Worm (Caenorhabditis elegans) whole organism, L1 larva: ENCODE results near the gene grl-1.
A peak's percentile ranks its signal among the peaks of the same experiment; 100 is the strongest.

ENCODE experiments used
- ceh-8 ChIP-seq: fragments of 200-800 bp; sonication (Bioruptor generic); optimal IDR thresholded peaks from 2 replicates; lab custom pipeline; 2018; ENCODE audit warnings: mild to moderate bottlenecking, missing genetic modification characterization, moderate library complexity, missing compliant biosample characterization
- fos-1 ChIP-seq: fragments of 150-350 bp; optimal IDR thresholded peaks from 2 replicates; lab custom pipeline; 2014; ENCODE audit warnings: missing biosample characterization, missing genetic modification characterization
- hlh-4 ChIP-seq: sonication (generic microtip); optimal IDR thresholded peaks from 2 replicates; lab custom pipeline; 2016; ENCODE audit warnings: mild to moderate bottlenecking, missing genetic modification characterization, missing compliant biosample characterization
- isw-1 ChIP-seq: fragments of 200-800 bp; sonication (Bioruptor generic); IDR thresholded peaks from 2 replicates; pipeline ENCODE4 v1.3.6; 2022; ENCODE audit warnings: missing genetic modification characterization, missing compliant biosample characterization
- lin-14 ChIP-seq: fragments of 200-800 bp; sonication (Bioruptor generic); optimal IDR thresholded peaks from 2 replicates; lab custom pipeline; 2018; ENCODE audit warnings: mild to moderate bottlenecking, missing genetic modification characterization, moderate library complexity, missing compliant biosample characterization
- lin-35 ChIP-seq, 2 experiments: fragments of 150-350 bp; optimal IDR thresholded peaks; 2 replicates each; lab custom pipeline; 2014; ENCODE audit warnings: missing biosample characterization in 2 of 2, missing genetic modification characterization in 2 of 2, missing genetic modification reagents in 2 of 2
- nhr-47 ChIP-seq: sonication (generic microtip); optimal IDR thresholded peaks from 2 replicates; lab custom pipeline; 2016; ENCODE audit warnings: mild to moderate bottlenecking, missing genetic modification characterization, moderate library complexity, missing compliant biosample characterization
- vab-15 ChIP-seq: sonication (generic microtip); optimal IDR thresholded peaks from 2 replicates; lab custom pipeline; 2017; ENCODE audit warnings: missing genotype, mild to moderate bottlenecking, missing genetic modification characterization, missing compliant biosample characterization
- zag-1 ChIP-seq: fragments of 150-350 bp; optimal IDR thresholded peaks from 2 replicates; lab custom pipeline; 2014; ENCODE audit warnings: missing biosample characterization, missing genetic modification characterization

grl-1 gene

DNA sequence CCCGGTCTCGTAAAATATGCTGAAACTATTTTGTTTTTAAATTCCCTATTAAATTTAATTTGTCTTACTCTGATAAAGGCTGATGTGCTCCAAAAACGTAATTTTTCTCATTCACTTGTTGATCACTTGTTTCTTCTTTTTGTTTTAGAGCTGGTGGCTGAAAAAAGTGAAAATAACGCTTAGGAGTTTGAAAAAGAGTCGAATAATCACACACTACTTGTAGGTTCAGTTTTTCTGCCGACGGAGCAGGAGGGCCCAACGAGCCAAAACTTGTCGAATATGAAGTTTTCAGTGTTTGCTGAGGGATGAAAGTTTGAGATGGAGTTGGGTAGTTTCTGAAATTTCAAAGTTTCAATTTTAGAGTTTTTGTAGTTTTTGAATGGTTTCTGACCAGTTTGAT, 46.5 kb downstream of the grl-1 start:
- TF ChIP-seq fos-1, result no peak
- TF ChIP-seq nhr-47 (tag; lab: Kevin White, UChicago), result no peak
- no peak for TF ChIP-seq lin-35 (GFP tag; optimal IDR thresholded peaks at IDR 0.05; lab: Kevin White, UChicago)
- TF ChIP-seq hlh-4, result no peak
- no peak for TF ChIP-seq lin-14 (GFP tag; lab: Kevin White, UChicago)
- TF ChIP-seq isw-1 (GFP tag; lab: Robert Waterston, UW), result no peak
- TF ChIP-seq, all 84 proteins: peak for 0

DNA sequence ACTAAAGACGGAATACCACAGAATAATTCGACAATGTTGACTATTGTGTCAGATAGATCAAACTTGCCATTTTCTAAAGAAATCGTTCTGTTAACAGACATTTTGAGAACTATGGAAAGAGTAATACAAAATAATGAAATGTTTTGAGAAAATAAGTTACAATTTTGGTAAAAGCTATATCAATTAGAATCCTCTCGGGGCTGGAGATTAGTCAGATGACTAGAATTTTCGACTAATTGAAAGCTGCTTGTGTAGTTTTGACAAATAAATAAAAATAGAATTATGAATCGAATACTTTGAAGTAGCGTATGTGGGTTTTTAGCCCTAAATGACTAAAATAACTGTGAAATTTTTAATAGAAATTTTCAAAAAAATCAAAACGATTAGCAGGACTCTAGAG, 48.8 kb downstream of the grl-1 start, which contains the start of gene srg-65:
srg-65 (minus strand) TSS at position 101 of the 400 bp plus-strand sequence.
- TF ChIP-seq zag-1, result no peak

- peak; percentile 66 for TF ChIP-seq ceh-8 (GFP tag; lab: Kevin White, UChicago)
- no peak for TF ChIP-seq vab-15 (tag; lab: Kevin White, UChicago)
Observed at ce11 chrV:5482315-5482714, 51.3 kb downstream of the grl-1 start, which contains the start of gene srg-66. srg-66 (minus strand) TSS chrV:5482415.
